Fruit fly (Drosophila melanogaster) whole organism: ENCODE results near the gene lectin-29Ca.

Experiments used
- CG8478 ChIP-seq: fragments of >200 bp; optimal IDR thresholded peaks from 2 replicates; lab custom pipeline; 2018; ENCODE audit warnings: inconsistent platforms
- Dll ChIP-seq: fragments of >200 bp; optimal IDR thresholded peaks from 2 replicates; lab custom pipeline; 2017
- pan ChIP-seq: fragments of >200 bp; optimal IDR thresholded peaks from 2 replicates; lab custom pipeline; 2017
- psq ChIP-seq: fragments of >200 bp; optimal IDR thresholded peaks from 2 replicates; lab custom pipeline; 2017
- usp ChIP-seq: fragments of >200 bp; optimal IDR thresholded peaks from 2 replicates; lab custom pipeline; 2017; ENCODE audit warnings: missing biosample characterization, missing genetic modification characterization, mixed read lengths

- TF ChIP-seq pan (lab: Kevin White, UChicago) (no peak), CG8478 (lab: Kevin White, UChicago) (no peak), usp (GFP tag; lab: Kevin White, UChicago) (no peak), psq (no peak), Dll (lab: Kevin White, UChicago) (no peak)
Observed at dm6 chr2L:8370364-8371326, 23.4 kb downstream of the lectin-29Ca start, which contains the start of gene CG17292.
